Worm (Caenorhabditis elegans): ENCODE measurements around the gene nprl-2.

DNA sequence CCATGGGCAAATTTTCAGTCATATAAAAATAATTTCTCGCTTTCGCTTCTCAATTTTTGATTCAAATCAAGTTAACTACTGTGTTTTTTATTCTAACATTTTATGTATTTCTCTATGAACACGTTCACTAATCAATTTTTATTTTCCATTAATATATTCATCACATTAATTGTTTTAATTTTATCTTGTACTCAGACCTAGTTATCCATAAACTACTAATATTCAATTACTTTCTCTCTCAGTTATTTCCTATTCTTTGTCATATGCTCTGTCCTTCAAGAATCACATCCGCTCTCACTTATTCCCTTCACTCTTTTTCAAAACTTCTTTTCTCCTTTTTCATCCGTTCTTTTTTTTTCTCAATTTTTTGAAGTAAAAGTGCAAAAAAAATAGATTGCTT lies 30.4 kb downstream of the nprl-2 start:
- TF ChIP-seq aha-1 (tag; optimal IDR thresholded peaks at IDR 0.05) = no peak
- TF ChIP-seq egl-27 (tag; optimal IDR thresholded peaks at IDR 0.05) = no peak
- no peak for TF ChIP-seq Y116A8C.19 (tag; optimal IDR thresholded peaks at IDR 0.05; ENCODE audit: borderline replicate concordance)
- TF ChIP-seq unc-86 (tag; optimal IDR thresholded peaks at IDR 0.05) = no peak
- TF ChIP-seq ces-1 (GFP tag; optimal IDR thresholded peaks at IDR 0.05) = no peak
